Worm (Caenorhabditis elegans) whole organism, L4 larva: ENCODE results near the gene sqv-3.

Experiments
- F49E8.2 ChIP-seq: sonication (generic microtip); optimal IDR thresholded peaks from 2 replicates; lab custom pipeline; 2016; ENCODE audit warnings: missing compliant biosample characterization, mild to moderate bottlenecking, missing genetic modification characterization, borderline replicate concordance
- Y105C5A.15 ChIP-seq: fragments of 200-800 bp; sonication (Bioruptor generic); IDR thresholded peaks from 2 replicates; pipeline ENCODE4 v1.3.6; 2022; ENCODE audit warnings: missing genetic modification characterization, missing compliant biosample characterization

DNA sequence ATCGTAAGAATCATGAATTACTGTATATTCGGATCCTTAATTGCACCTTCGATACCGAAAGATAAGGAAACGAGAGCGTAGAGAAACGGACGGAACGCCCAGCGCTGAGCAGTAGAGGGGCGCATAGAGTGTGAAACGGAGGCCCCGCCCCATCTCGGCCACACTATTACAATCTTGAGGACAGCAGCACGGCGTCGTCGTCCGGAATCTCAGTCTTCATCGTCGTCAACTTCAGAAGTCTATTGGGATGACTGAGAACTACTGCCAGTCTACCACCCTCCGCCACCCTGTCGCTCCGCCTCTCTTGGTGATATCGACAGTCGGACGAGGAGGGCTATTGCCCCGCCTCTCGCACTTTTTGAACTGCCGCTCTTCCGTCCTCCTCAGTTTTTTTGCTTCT, 15.4 kb downstream of the sqv-3 start:
- TF ChIP-seq F49E8.2 (tag; lab: Kevin White, UChicago) (no peak), Y105C5A.15 (no peak)
